Fruit fly (Drosophila melanogaster) whole organism, wandering third instar larva: Measurements from ENCODE around the gene CG13875.

Experiments used
- Hnf4 ChIP-seq: fragments of 200-800 bp; sonication (Bioruptor generic); optimal IDR thresholded peaks from 2 replicates; lab custom pipeline; 2016; ENCODE audit warnings: missing biosample characterization, mild to moderate bottlenecking, missing genetic modification characterization
- Myc ChIP-seq: fragments of >200 bp; optimal IDR thresholded peaks from 2 replicates; lab custom pipeline; 2017
- Sp1 ChIP-seq: fragments of 200-800 bp; sonication (Bioruptor generic); optimal IDR thresholded peaks from 3 replicates; lab custom pipeline; 2019; ENCODE audit warnings: missing biosample characterization, mild to moderate bottlenecking, missing genetic modification characterization, moderate library complexity
- dmrt93B ChIP-seq: fragments of 200-800 bp; sonication (Bioruptor generic); optimal IDR thresholded peaks from 2 replicates; lab custom pipeline; 2018; ENCODE audit warnings: missing biosample characterization, mild to moderate bottlenecking, missing genetic modification characterization

DNA sequence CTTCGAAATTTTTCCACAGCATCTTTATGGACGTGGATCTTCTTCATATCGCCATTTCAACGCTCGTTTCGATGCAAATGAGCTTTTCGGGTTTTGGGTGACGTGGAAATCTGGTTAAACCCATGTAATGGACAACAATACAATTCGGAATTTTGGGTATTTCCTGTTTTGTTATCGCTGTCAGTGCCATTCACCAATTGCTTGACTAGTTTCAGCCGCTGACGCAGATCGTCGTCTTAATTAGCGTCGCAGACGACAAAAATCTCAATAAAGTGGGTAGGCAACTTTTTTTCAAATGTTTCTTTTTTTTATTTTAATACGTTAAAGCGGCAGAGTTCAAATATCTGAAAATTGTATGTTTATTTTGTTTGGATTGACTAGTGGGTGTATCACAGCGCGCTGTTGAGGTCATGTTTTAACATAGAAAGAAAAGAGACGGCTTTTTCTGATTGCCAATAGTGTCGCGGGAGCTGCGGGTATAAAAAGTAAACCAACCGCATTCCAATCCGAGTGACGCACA is 45.9 kb upstream of the CG13875 start:
- TF ChIP-seq Myc (lab: Kevin White, UChicago) (no peak), Hnf4 (GFP tag; lab: Kevin White, UChicago) (no peak), dmrt93B (no peak), Sp1 (GFP tag; lab: Kevin White, UChicago) (no peak)
